Fruit fly (Drosophila melanogaster) whole organism, adult: ENCODE measurements around the gene vig.

Experiments
- CG12768 ChIP-seq: fragments of 200-800 bp; sonication (Bioruptor generic); optimal IDR thresholded peaks from 2 replicates; lab custom pipeline; 2017; ENCODE audit warnings: missing biosample characterization, missing genetic modification characterization, mild to moderate bottlenecking, moderate library complexity, missing genetic modification reagents
- CG5204 ChIP-seq: fragments of 200-800 bp; sonication (Bioruptor generic); optimal IDR thresholded peaks from 2 replicates; lab custom pipeline; 2016; ENCODE audit warnings: missing biosample characterization, missing genetic modification characterization
- ovo ChIP-seq: fragments of 200-800 bp; sonication (Bioruptor generic); optimal IDR thresholded peaks from 2 replicates; lab custom pipeline; 2016; ENCODE audit warnings: missing biosample characterization, missing genetic modification characterization

dm6 chr2L:15059000-15059399, 11.1 kb downstream of the vig start:
- TF ChIP-seq CG5204 (GFP tag; lab: Kevin White, UChicago) (no peak), ovo (GFP tag; lab: Kevin White, UChicago) (no peak), CG12768 (no peak)
